Fruit fly (Drosophila melanogaster): ENCODE data around the gene GATAd.

GATAd gene

DNA sequence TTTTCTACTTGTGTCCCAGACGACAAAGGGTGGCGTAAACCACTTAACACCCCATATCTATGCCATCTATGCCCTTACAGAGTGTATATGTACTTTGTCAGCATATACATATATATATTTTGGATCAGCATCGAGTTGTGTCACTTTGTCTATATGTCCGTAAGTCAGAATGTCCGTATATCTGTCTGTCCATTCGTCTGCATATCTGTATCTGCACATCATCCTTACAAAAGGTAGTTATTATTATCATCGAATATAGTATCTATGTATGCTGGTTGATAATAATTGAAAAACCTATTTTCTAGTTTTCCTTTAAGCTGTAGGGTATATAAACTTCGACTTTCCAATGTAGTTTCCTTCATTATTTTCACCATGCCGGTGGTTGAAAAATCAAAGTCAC lies 17.6 kb downstream of the GATAd start (continued):
- TF ChIP-seq Pdp1 (GFP tag; optimal IDR thresholded peaks at IDR 0.05) (no peak), CG16815 (GFP tag; optimal IDR thresholded peaks at IDR 0.05) (no peak), CkIIα-i1 (GFP tag; IDR thresholded peaks at IDR 0.05) (no peak), CG10979 (tag; optimal IDR thresholded peaks at IDR 0.05) (peak; percentile 58), CG11093 (GFP tag; IDR thresholded peaks at IDR 0.05) (no peak), sima (GFP tag; optimal IDR thresholded peaks at IDR 0.05) (no peak), dysf (GFP tag; IDR thresholded peaks at IDR 0.05) (no peak), rib (GFP tag; IDR thresholded peaks at IDR 0.05) (no peak), Optix (GFP tag; IDR thresholded peaks at IDR 0.05) (no peak), bigmax (GFP tag; optimal IDR thresholded peaks at IDR 0.05) (no peak), sd (tag; optimal IDR thresholded peaks at IDR 0.05) (no peak), pzg (GFP tag; optimal IDR thresholded peaks at IDR 0.05) (no peak), Oaz (GFP tag; IDR thresholded peaks at IDR 0.05) (no peak), CG1792 (GFP tag; optimal IDR thresholded peaks at IDR 0.05) (no peak), Poxn (GFP tag; IDR thresholded peaks at IDR 0.05) (no peak), fd102C (GFP tag; optimal IDR thresholded peaks at IDR 0.05) (no peak), peb (GFP tag; IDR thresholded peaks at IDR 0.05) (no peak), CG17361 (GFP tag; IDR thresholded peaks at IDR 0.05) (peak; percentile 44; the same call in 1 of the 3 replicates), esg (GFP tag; conservative IDR thresholded peaks at IDR 0.05) (no peak), CHES-1-like (GFP tag; optimal IDR thresholded peaks at IDR 0.05) (no peak), CG10462 (GFP tag; optimal IDR thresholded peaks at IDR 0.05) (no peak), CG6272 (GFP tag; IDR thresholded peaks at IDR 0.05) (no peak), CG12155 (GFP tag; optimal IDR thresholded peaks at IDR 0.05) (no peak), Sry-β (GFP tag; optimal IDR thresholded peaks at IDR 0.05) (no peak), CG2199 (GFP tag; IDR thresholded peaks at IDR 0.05) (no peak), pb (GFP tag; optimal IDR thresholded peaks at IDR 0.05) (no peak), ham (GFP tag; IDR thresholded peaks at IDR 0.05) (no peak), pita (GFP tag; optimal IDR thresholded peaks at IDR 0.05) (no peak), CG1233 (GFP tag; optimal IDR thresholded peaks at IDR 0.05) (no peak), run (tag; optimal IDR thresholded peaks at IDR 0.05) (no peak), CG6813 (GFP tag; optimal IDR thresholded peaks at IDR 0.05) (no peak), Rx (GFP tag; IDR thresholded peaks at IDR 0.05) (no peak), h (optimal IDR thresholded peaks at IDR 0.05) (no peak), gce (GFP tag; IDR thresholded peaks at IDR 0.05) (no peak), trh (GFP tag; optimal IDR thresholded peaks at IDR 0.05) (no peak), CG6854 (GFP tag; optimal IDR thresholded peaks at IDR 0.05) (no peak), Nf-YA (GFP tag; IDR thresholded peaks at IDR 0.05) (no peak), Lhr (GFP tag; optimal IDR thresholded peaks at IDR 0.05) (peak; percentile 6), MBD-R2 (GFP tag; IDR thresholded peaks at IDR 0.05) (no peak), chn (GFP tag; optimal IDR thresholded peaks at IDR 0.05) (peak; percentile 3), CG14710 (tag; optimal IDR thresholded peaks at IDR 0.05) (peak; percentile 48), CG7786 (GFP tag; optimal IDR thresholded peaks at IDR 0.05) (no peak), ftz-f1 (GFP tag; optimal IDR thresholded peaks at IDR 0.05) (no peak), ind (GFP tag; optimal IDR thresholded peaks at IDR 0.05) (no peak), CG17385 (GFP tag; optimal IDR thresholded peaks at IDR 0.05) (no peak), Dref (GFP tag; IDR thresholded peaks at IDR 0.05) (no peak), tup (GFP tag; optimal IDR thresholded peaks at IDR 0.05) (no peak), p53 (GFP tag; optimal IDR thresholded peaks at IDR 0.05) (no peak), CG4617 (GFP tag; optimal IDR thresholded peaks at IDR 0.05; ENCODE audit: borderline replicate concordance) (no peak), MTF-1 (GFP tag; optimal IDR thresholded peaks at IDR 0.05; ENCODE audit: borderline replicate concordance) (no peak), CG14667 (GFP tag; IDR thresholded peaks at IDR 0.05) (no peak), HLH54F (GFP tag; optimal IDR thresholded peaks at IDR 0.05) (no peak), CG10959 (GFP tag; IDR thresholded peaks at IDR 0.05) (no peak)

All from whole organism, embryonic.